Worm (Caenorhabditis elegans) whole organism, early embryonic: ENCODE measurements around the gene nas-25.

Experiments
- B0310.2 ChIP-seq: sonication (generic microtip); optimal IDR thresholded peaks from 2 replicates; lab custom pipeline; 2016; ENCODE audit warnings: mild to moderate bottlenecking, missing genetic modification characterization, missing compliant biosample characterization
- F13C5.2 ChIP-seq: sonication (generic microtip); optimal IDR thresholded peaks from 2 replicates; lab custom pipeline; 2017; ENCODE audit warnings: mild to moderate bottlenecking, missing genetic modification characterization, inconsistent platforms, missing compliant biosample characterization
- aly-1 ChIP-seq: sonication (generic microtip); optimal IDR thresholded peaks from 2 replicates; lab custom pipeline; 2016; ENCODE audit warnings: missing genetic modification characterization, missing compliant biosample characterization
- ama-1 ChIP-seq: fragments of 150-350 bp; optimal IDR thresholded peaks from 2 replicates; lab custom pipeline; 2014
- ceh-13 ChIP-seq: fragments of 200-800 bp; sonication (Bioruptor generic); optimal IDR thresholded peaks from 2 replicates; lab custom pipeline; 2018; ENCODE audit warnings: mild to moderate bottlenecking, missing genetic modification characterization, missing compliant biosample characterization
- ceh-36 ChIP-seq: sonication (generic microtip); optimal IDR thresholded peaks from 2 replicates; lab custom pipeline; 2016; ENCODE audit warnings: missing genetic modification characterization, inconsistent platforms, missing compliant biosample characterization
- ets-7 ChIP-seq: sonication (generic microtip); optimal IDR thresholded peaks from 2 replicates; lab custom pipeline; 2016; ENCODE audit warnings: missing genotype, missing genetic modification characterization, missing compliant biosample characterization
- flt-1 ChIP-seq: fragments of 200-800 bp; sonication (Bioruptor generic); IDR thresholded peaks from 2 replicates; pipeline ENCODE4 v1.3.6; 2022; ENCODE audit warnings: missing genetic modification characterization, missing compliant biosample characterization
- hmbx-1 ChIP-seq: sonication (generic microtip); optimal IDR thresholded peaks from 2 replicates; lab custom pipeline; 2016; ENCODE audit warnings: mild to moderate bottlenecking, missing genetic modification characterization, missing compliant biosample characterization
- hmg-4 ChIP-seq: fragments of 200-800 bp; sonication (Bioruptor generic); optimal IDR thresholded peaks from 2 replicates; lab custom pipeline; 2018; ENCODE audit warnings: mild to moderate bottlenecking, missing genetic modification characterization, missing compliant biosample characterization
- hnd-1 ChIP-seq: sonication (generic microtip); optimal IDR thresholded peaks from 2 replicates; lab custom pipeline; 2016; ENCODE audit warnings: missing genetic modification characterization, missing compliant biosample characterization
- pes-1 ChIP-seq: fragments of 200-800 bp; sonication (Bioruptor generic); IDR thresholded peaks from 2 replicates; pipeline ENCODE4 v1.3.6; 2022; ENCODE audit warnings: missing genetic modification reagents, missing genetic modification characterization, missing compliant biosample characterization
- scrt-1 ChIP-seq: fragments of 200-800 bp; sonication (Bioruptor generic); IDR thresholded peaks from 2 replicates; pipeline ENCODE4 v1.3.6; 2022; ENCODE audit warnings: missing genetic modification characterization, missing compliant biosample characterization
- sea-1 ChIP-seq: fragments of 200-800 bp; sonication (Bioruptor generic); conservative IDR thresholded peaks from 2 replicates; pipeline ENCODE4 v1.3.6; 2022; ENCODE audit warnings: missing genetic modification characterization, missing compliant biosample characterization
- tbx-11 ChIP-seq: fragments of 200-800 bp; sonication (Bioruptor generic); IDR thresholded peaks from 2 replicates; pipeline ENCODE4 v1.3.6; 2022; ENCODE audit warnings: missing genetic modification characterization, missing compliant biosample characterization
- tbx-37 ChIP-seq: fragments of 200-800 bp; sonication (Bioruptor generic); conservative IDR thresholded peaks from 2 replicates; pipeline ENCODE4 v1.3.6; 2022; ENCODE audit warnings: missing genetic modification reagents, missing genetic modification characterization, missing compliant biosample characterization
- tra-4 ChIP-seq: sonication (generic microtip); optimal IDR thresholded peaks from 2 replicates; lab custom pipeline; 2017; ENCODE audit warnings: missing genetic modification characterization, missing compliant biosample characterization

Gene nas-25

ce11 chrII:8806921-8807320 lies 18.9 kb upstream of the nas-25 start, which contains the start of gene pho-13:
pho-13 (minus strand) TSS chrII:8807021.
- TF ChIP-seq ets-7 (tag; lab: Kevin White, UChicago) (no peak), hmg-4 (GFP tag; lab: Kevin White, UChicago) (no peak), ceh-13 (no peak), aly-1 (tag; lab: Kevin White, UChicago) (no peak), tra-4 (tag; lab: Kevin White, UChicago) (no peak)

ce11 chrII:8808482-8808881 lies 17.4 kb upstream of the nas-25 start, which contains the start of gene F07H5.10:
F07H5.10 (minus strand) TSS chrII:8808582.
- TF ChIP-seq hnd-1 (tag; lab: Kevin White, UChicago) = no peak
- TF ChIP-seq B0310.2 = no peak
- no peak for TF ChIP-seq ceh-13
- no peak for TF ChIP-seq sea-1 (GFP tag; lab: Robert Waterston, UW)

- no peak for TF ChIP-seq scrt-1 (GFP tag; lab: Robert Waterston, UW)
- TF ChIP-seq ceh-13 = no peak
- TF ChIP-seq hmbx-1 = no peak
- no peak for TF ChIP-seq sea-1 (GFP tag; lab: Robert Waterston, UW)
- no peak for TF ChIP-seq ama-1 (lab: Kevin White, UChicago)
- no peak for TF ChIP-seq tbx-37 (GFP tag; lab: Robert Waterston, UW)
- no peak for TF ChIP-seq hmg-4 (GFP tag; lab: Kevin White, UChicago)
Observed at ce11 chrII:8810679-8811413, 15.0 kb upstream of the nas-25 start, which contains the start of the genes F46C5.9 and rer-1. F46C5.9 (minus strand) TSS chrII:8810729. rer-1 (plus strand) TSS chrII:8811370.

- TF ChIP-seq flt-1 (GFP tag; lab: Robert Waterston, UW) = no peak
- TF ChIP-seq F13C5.2 (tag; lab: Kevin White, UChicago) = no peak
- no peak for TF ChIP-seq ama-1 (lab: Kevin White, UChicago)
- TF ChIP-seq tbx-37 (GFP tag; lab: Robert Waterston, UW) = no peak
- no peak for TF ChIP-seq scrt-1 (GFP tag; lab: Robert Waterston, UW)
Observed at ce11 chrII:8811825-8812224, 14.0 kb upstream of the nas-25 start.

ce11 chrII:8812346-8812745 lies 13.5 kb upstream of the nas-25 start:
- no peak for TF ChIP-seq hmg-4 (GFP tag; lab: Kevin White, UChicago)
- no peak for TF ChIP-seq sea-1 (GFP tag; lab: Robert Waterston, UW)
- no peak for TF ChIP-seq ama-1 (lab: Kevin White, UChicago)
- no peak for TF ChIP-seq pes-1 (GFP tag; lab: Robert Waterston, UW)
- TF ChIP-seq B0310.2 = no peak
- no peak for TF ChIP-seq ceh-36 (tag; lab: Kevin White, UChicago)
- no peak for TF ChIP-seq hmbx-1
- TF ChIP-seq scrt-1 (GFP tag; lab: Robert Waterston, UW) = no peak
- TF ChIP-seq ets-7 (tag; lab: Kevin White, UChicago) = no peak
- no peak for TF ChIP-seq tbx-11 (GFP tag; lab: Robert Waterston, UW)
- TF ChIP-seq tra-4 (tag; lab: Kevin White, UChicago) = no peak
- TF ChIP-seq aly-1 (tag; lab: Kevin White, UChicago) = no peak
- TF ChIP-seq ceh-13 = no peak
- no peak for TF ChIP-seq tbx-37 (GFP tag; lab: Robert Waterston, UW)

ce11 chrII:8813659-8814058 lies 12.2 kb upstream of the nas-25 start:
- TF ChIP-seq ets-7 (tag; lab: Kevin White, UChicago) (no peak), tra-4 (tag; lab: Kevin White, UChicago) (no peak), scrt-1 (GFP tag; lab: Robert Waterston, UW) (no peak), hnd-1 (tag; lab: Kevin White, UChicago) (no peak), ceh-13 (no peak), tbx-37 (GFP tag; lab: Robert Waterston, UW) (no peak), hmg-4 (GFP tag; lab: Kevin White, UChicago) (no peak), sea-1 (GFP tag; lab: Robert Waterston, UW) (no peak), hmbx-1 (no peak), pes-1 (GFP tag; lab: Robert Waterston, UW) (no peak), aly-1 (tag; lab: Kevin White, UChicago) (no peak)

- TF ChIP-seq hnd-1 (tag; lab: Kevin White, UChicago) (no peak), ceh-36 (tag; lab: Kevin White, UChicago) (no peak), scrt-1 (GFP tag; lab: Robert Waterston, UW) (no peak), B0310.2 (no peak), hmg-4 (GFP tag; lab: Kevin White, UChicago) (no peak), aly-1 (tag; lab: Kevin White, UChicago) (no peak), tbx-37 (GFP tag; lab: Robert Waterston, UW) (no peak)
Observed at ce11 chrII:8814231-8814630, 11.6 kb upstream of the nas-25 start.

ce11 chrII:8817225-8817624 lies 8.6 kb upstream of the nas-25 start:
- TF ChIP-seq pes-1 (GFP tag; lab: Robert Waterston, UW) (no peak), ets-7 (tag; lab: Kevin White, UChicago) (no peak), sea-1 (GFP tag; lab: Robert Waterston, UW) (no peak), hmg-4 (GFP tag; lab: Kevin White, UChicago) (no peak), tbx-37 (GFP tag; lab: Robert Waterston, UW) (no peak), flt-1 (GFP tag; lab: Robert Waterston, UW) (no peak), ceh-13 (no peak), ama-1 (lab: Kevin White, UChicago) (no peak), aly-1 (tag; lab: Kevin White, UChicago) (no peak), scrt-1 (GFP tag; lab: Robert Waterston, UW) (no peak), tra-4 (tag; lab: Kevin White, UChicago) (no peak), B0310.2 (no peak), hmbx-1 (no peak), hnd-1 (tag; lab: Kevin White, UChicago) (no peak), tbx-11 (GFP tag; lab: Robert Waterston, UW) (no peak)
